Fruit fly (Drosophila melanogaster): ENCODE data around the gene Gr93a.

DNA sequence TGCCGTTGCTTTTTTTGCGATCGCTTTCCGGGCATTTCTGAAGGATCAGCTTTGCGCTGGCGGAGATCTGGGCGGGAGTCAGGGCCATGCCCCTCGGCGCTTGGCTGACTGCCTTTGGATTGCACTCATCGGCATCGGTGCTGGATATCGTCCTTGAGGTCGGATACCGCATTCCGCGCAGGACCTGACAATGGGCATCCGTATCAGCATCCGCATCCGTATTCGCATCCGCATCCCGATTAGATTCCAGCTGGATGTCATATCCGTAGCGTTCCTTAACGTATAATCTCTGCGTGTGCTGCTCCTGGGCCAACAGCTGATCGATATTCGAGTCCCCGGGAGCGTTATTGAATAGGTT is 23.1 kb downstream of the Gr93a start:
- TF ChIP-seq br (GFP tag; optimal IDR thresholded peaks at IDR 0.05) (no peak), psq (GFP tag; optimal IDR thresholded peaks at IDR 0.05) (no peak)
